Worm (Caenorhabditis elegans) whole organism, late embryonic: Measurements from ENCODE around the gene col-161.

Experiments
- F13H6.1 ChIP-seq: sonication (generic microtip); optimal IDR thresholded peaks from 2 replicates; lab custom pipeline; 2016; ENCODE audit warnings: missing genetic modification characterization, missing compliant biosample characterization
- ama-1 ChIP-seq: fragments of 150-350 bp; optimal IDR thresholded peaks from 2 replicates; lab custom pipeline; 2014
- ceh-31 ChIP-seq: sonication (generic microtip); optimal IDR thresholded peaks from 2 replicates; lab custom pipeline; 2016; ENCODE audit warnings: missing genetic modification characterization, missing compliant biosample characterization
- ceh-9 ChIP-seq: sonication (generic microtip); optimal IDR thresholded peaks from 2 replicates; lab custom pipeline; 2016; ENCODE audit warnings: mild to moderate bottlenecking, missing genetic modification characterization, inconsistent platforms, missing compliant biosample characterization
- elt-2 ChIP-seq: sonication (generic microtip); optimal IDR thresholded peaks from 2 replicates; lab custom pipeline; 2016; ENCODE audit warnings: missing genetic modification reagents, missing genetic modification characterization, missing compliant biosample characterization
- fkh-10 ChIP-seq: fragments of 150-350 bp; optimal IDR thresholded peaks from 2 replicates; lab custom pipeline; 2014; ENCODE audit warnings: missing biosample characterization, missing genetic modification reagents, missing genetic modification characterization
- hlh-15 ChIP-seq: sonication (generic microtip); optimal IDR thresholded peaks from 2 replicates; lab custom pipeline; 2016; ENCODE audit warnings: missing genetic modification characterization, missing compliant biosample characterization
- hlh-8 ChIP-seq: sonication (generic microtip); optimal IDR thresholded peaks from 2 replicates; lab custom pipeline; 2016; ENCODE audit warnings: missing genotype, missing genetic modification characterization, missing compliant biosample characterization
- nfya-1 ChIP-seq: sonication (generic microtip); optimal IDR thresholded peaks from 2 replicates; lab custom pipeline; 2017; ENCODE audit warnings: missing genetic modification characterization, mild to moderate bottlenecking, missing compliant biosample characterization, antibody characterized with exemption, moderate library complexity
- pax-1 ChIP-seq: fragments of 150-350 bp; optimal IDR thresholded peaks from 2 replicates; lab custom pipeline; 2014; ENCODE audit warnings: missing biosample characterization, missing genetic modification characterization
- pqm-1 ChIP-seq: sonication (generic microtip); optimal IDR thresholded peaks from 2 replicates; lab custom pipeline; 2016; ENCODE audit warnings: missing genetic modification characterization, missing compliant biosample characterization
- sox-4 ChIP-seq: sonication (generic microtip); optimal IDR thresholded peaks from 2 replicates; lab custom pipeline; 2017; ENCODE audit warnings: mild to moderate bottlenecking, missing genetic modification characterization, inconsistent platforms, missing compliant biosample characterization
- unc-3 ChIP-seq, 2 experiments: fragments of 200-800 bp in 1 of 2; sonication (Bioruptor generic) in 1 of 2; sonication (generic microtip) in 1 of 2; conservative IDR thresholded peaks in 1 of 2; optimal IDR thresholded peaks in 1 of 2; 2 replicates each; pipeline versions ENCODE4 v1.3.6 to Lab custom; 2016 to 2022; ENCODE audit warnings: missing compliant biosample characterization in 2 of 2, missing genetic modification characterization in 2 of 2, missing genetic modification reagents in 1 of 2

- no peak for TF ChIP-seq sox-4
- TF ChIP-seq fkh-10 (GFP tag; lab: Kevin White, UChicago), result no peak
- no peak for TF ChIP-seq pqm-1 (tag; lab: Kevin White, UChicago)
- no peak for TF ChIP-seq ama-1 (lab: Kevin White, UChicago)
- TF ChIP-seq hlh-15 (tag; lab: Kevin White, UChicago), result no peak
- no peak for TF ChIP-seq F13H6.1 (tag; lab: Kevin White, UChicago)
- no peak for TF ChIP-seq elt-2 (tag; lab: Kevin White, UChicago)
- no peak for TF ChIP-seq nfya-1
- TF ChIP-seq ceh-9 (tag; lab: Kevin White, UChicago), result no peak
- no peak for TF ChIP-seq unc-3 (GFP tag; conservative IDR thresholded peaks at IDR 0.05; lab: Robert Waterston, UW)
- TF ChIP-seq unc-3 (tag; optimal IDR thresholded peaks at IDR 0.05; lab: Kevin White, UChicago), result no peak
- TF ChIP-seq pax-1 (tag; lab: Kevin White, UChicago), result no peak
- TF ChIP-seq hlh-8 (tag; lab: Kevin White, UChicago), result no peak
- TF ChIP-seq ceh-31 (tag; lab: Kevin White, UChicago), result no peak
Observed at ce11 chrV:13334447-13334846, 16.6 kb upstream of the col-161 start.
